Fruit fly (Drosophila melanogaster): ENCODE measurements around the gene Sas10.

The Sas10 gene

DNA sequence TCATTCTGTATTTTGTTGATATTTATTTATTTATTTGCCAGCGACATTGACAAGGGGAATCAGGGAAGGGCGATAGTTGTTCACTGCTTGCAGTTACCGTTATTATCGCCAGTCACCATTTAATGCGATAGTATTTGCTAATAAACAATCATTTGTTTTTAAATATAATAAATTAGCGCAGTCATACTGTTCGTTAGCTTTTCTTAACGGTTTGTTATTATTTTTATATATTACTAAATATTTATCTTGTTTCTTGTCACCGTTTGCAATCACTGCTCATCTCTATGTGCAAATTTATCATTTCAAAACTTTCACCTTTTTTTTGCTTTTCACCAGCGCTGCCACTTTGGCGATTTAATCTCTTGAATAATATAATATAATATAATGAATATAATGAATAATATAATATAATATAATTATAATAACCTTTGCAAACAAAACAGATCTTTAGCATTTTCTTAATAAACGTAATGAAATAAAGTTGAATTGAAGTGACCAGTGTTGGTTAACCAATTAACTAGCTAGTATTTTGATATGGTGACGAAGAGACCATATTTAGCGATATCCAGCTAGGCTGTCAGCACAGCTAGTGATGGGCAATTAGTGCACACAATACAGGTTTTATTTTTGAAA is 12.2 kb downstream of the Sas10 start, which contains the start of the genes CG3309 and XRCC1 (continued):
- TF ChIP-seq CG18011 (GFP tag; optimal IDR thresholded peaks at IDR 0.05), result no peak
- no peak for TF ChIP-seq Taf1 (GFP tag; IDR thresholded peaks at IDR 0.05)
- no peak for TF ChIP-seq fd3F (GFP tag; optimal IDR thresholded peaks at IDR 0.05)
- no peak for TF ChIP-seq bigmax (GFP tag; optimal IDR thresholded peaks at IDR 0.05)
- TF ChIP-seq Nf-YC (tag; optimal IDR thresholded peaks at IDR 0.05), result peak; percentile 50
- no peak for TF ChIP-seq Trl (optimal IDR thresholded peaks at IDR 0.05)
- TF ChIP-seq Trl (GFP tag; optimal IDR thresholded peaks at IDR 0.05), result no peak
- no peak for TF ChIP-seq Mes4 (GFP tag; optimal IDR thresholded peaks at IDR 0.05)
- no peak for TF ChIP-seq CG5245 (GFP tag; optimal IDR thresholded peaks at IDR 0.05)
- peak in 1 of 2 experiments; percentile 15 for TF ChIP-seq chif (GFP tag; optimal IDR thresholded peaks at IDR 0.05)
- TF ChIP-seq Atf3 (GFP tag; optimal IDR thresholded peaks at IDR 0.05), result no peak
- TF ChIP-seq Hmx (GFP tag; optimal IDR thresholded peaks at IDR 0.05), result no peak
- peak; percentile 71 for TF ChIP-seq Ptx1 (GFP tag; IDR thresholded peaks at IDR 0.05)
- TF ChIP-seq CG6689 (GFP tag; IDR thresholded peaks at IDR 0.05), result peak; percentile 68
- TF ChIP-seq CG11560 (tag; IDR thresholded peaks at IDR 0.05), result no peak
- no peak for TF ChIP-seq da (GFP tag; optimal IDR thresholded peaks at IDR 0.05)
- TF ChIP-seq pan (optimal IDR thresholded peaks at IDR 0.05), result no peak
- peak in 1 of 2 experiments; percentile 57 for TF ChIP-seq pan (GFP tag; optimal IDR thresholded peaks at IDR 0.05 in 1 of 2, IDR thresholded peaks at IDR 0.05 in 1 of 2)
- 0 out of 2 replicates have a peak, but pooled peaks have one; percentile 49 for TF ChIP-seq CG11085 (GFP tag; IDR thresholded peaks at IDR 0.05)
- TF ChIP-seq tap (tag; optimal IDR thresholded peaks at IDR 0.05), result peak; percentile 6
- no peak for TF ChIP-seq Spps (tag; optimal IDR thresholded peaks at IDR 0.05)
- TF ChIP-seq hkb (optimal IDR thresholded peaks at IDR 0.05), result no peak
- TF ChIP-seq hkb (GFP tag; IDR thresholded peaks at IDR 0.05), result peak; percentile 46; the same call in 1 of the 2 replicates
- no peak for TF ChIP-seq ham (GFP tag; IDR thresholded peaks at IDR 0.05)
- peak; percentile 87 for TF ChIP-seq Ets65A (GFP tag)
- TF ChIP-seq run (tag; optimal IDR thresholded peaks at IDR 0.05), result no peak
- peak; percentile 38 for TF ChIP-seq CG4617 (GFP tag; optimal IDR thresholded peaks at IDR 0.05; ENCODE audit: borderline replicate concordance)
- no peak for TF ChIP-seq chm (GFP tag; IDR thresholded peaks at IDR 0.05)
- TF ChIP-seq Med (GFP tag), result peak; percentile 82
- no peak for TF ChIP-seq fu2 (GFP tag; optimal IDR thresholded peaks at IDR 0.05)
- TF ChIP-seq Elba2 (GFP tag; optimal IDR thresholded peaks at IDR 0.05), result peak; percentile 20
- TF ChIP-seq cg (GFP tag; optimal IDR thresholded peaks at IDR 0.05), result no peak
- peak; percentile 91 for TF ChIP-seq knrl (GFP tag; IDR thresholded peaks at IDR 0.05; ENCODE audit: partially characterized antibody)
- no peak for TF ChIP-seq btn (GFP tag; optimal IDR thresholded peaks at IDR 0.05)
- TF ChIP-seq NK7.1 (GFP tag; optimal IDR thresholded peaks at IDR 0.05), result no peak
- TF ChIP-seq Meics (GFP tag; optimal IDR thresholded peaks at IDR 0.05), result peak; percentile 82
- TF ChIP-seq CG9817 (tag; optimal IDR thresholded peaks at IDR 0.05), result peak; percentile 54
- TF ChIP-seq B-H2 (GFP tag; optimal IDR thresholded peaks at IDR 0.05), result no peak
- peak in 1 of 2 experiments; percentile 41 for TF ChIP-seq dpn (GFP tag; optimal IDR thresholded peaks at IDR 0.05)
- peak; percentile 1 for TF ChIP-seq CG30431 (GFP tag; optimal IDR thresholded peaks at IDR 0.05)
- no peak for TF ChIP-seq exex (tag; optimal IDR thresholded peaks at IDR 0.05)
- TF ChIP-seq CG7963 (GFP tag; IDR thresholded peaks at IDR 0.05; ENCODE audit: partially characterized antibody), result peak; percentile 76
- TF ChIP-seq sisA (GFP tag; IDR thresholded peaks at IDR 0.05), result peak; percentile 67
- peak; percentile 51; the same call in 1 of the 2 replicates for TF ChIP-seq klu (GFP tag; IDR thresholded peaks at IDR 0.05)
- peak; percentile 46; the same call in 1 of the 3 replicates for TF ChIP-seq ase (GFP tag; IDR thresholded peaks at IDR 0.05)
- no peak for TF ChIP-seq ATbp (GFP tag; optimal IDR thresholded peaks at IDR 0.05)
- peak; percentile 4 for TF ChIP-seq Fer2 (tag; optimal IDR thresholded peaks at IDR 0.05)
- no peak for TF ChIP-seq mirr (GFP tag; optimal IDR thresholded peaks at IDR 0.05)
- TF ChIP-seq CG7786 (GFP tag; optimal IDR thresholded peaks at IDR 0.05), result no peak
- TF ChIP-seq Hr51 (GFP tag; optimal IDR thresholded peaks at IDR 0.05), result peak in 1 of 2 experiments; percentile 29
- no peak for TF ChIP-seq BtbVII (GFP tag; optimal IDR thresholded peaks at IDR 0.05)

Measured in whole organism, embryonic.